Fruit fly (Drosophila melanogaster): ENCODE data around the gene Jarid2.

The Jarid2 gene

DNA sequence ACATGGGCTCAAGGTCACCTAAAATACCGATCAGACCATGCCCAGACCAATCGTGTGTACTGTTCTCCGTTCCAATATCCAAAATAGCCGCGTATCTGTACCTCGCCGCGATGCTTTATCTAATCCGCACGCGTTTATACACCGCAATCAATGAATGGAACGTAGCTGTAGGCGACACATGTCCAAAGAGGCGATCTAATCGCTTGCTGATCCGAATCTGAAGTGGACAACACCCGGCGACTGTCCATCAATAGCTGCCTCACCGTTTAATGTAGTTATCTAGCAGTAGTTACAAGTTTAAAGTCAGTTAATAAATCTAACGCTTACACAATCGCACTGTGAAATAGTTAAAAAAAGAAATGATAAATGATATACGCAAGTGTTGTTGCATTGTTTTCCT lies 24.4 kb upstream of the Jarid2 start:
- TF ChIP-seq CG17801 (GFP tag; optimal IDR thresholded peaks at IDR 0.05; ENCODE audit: partially characterized antibody) = no peak

DNA sequence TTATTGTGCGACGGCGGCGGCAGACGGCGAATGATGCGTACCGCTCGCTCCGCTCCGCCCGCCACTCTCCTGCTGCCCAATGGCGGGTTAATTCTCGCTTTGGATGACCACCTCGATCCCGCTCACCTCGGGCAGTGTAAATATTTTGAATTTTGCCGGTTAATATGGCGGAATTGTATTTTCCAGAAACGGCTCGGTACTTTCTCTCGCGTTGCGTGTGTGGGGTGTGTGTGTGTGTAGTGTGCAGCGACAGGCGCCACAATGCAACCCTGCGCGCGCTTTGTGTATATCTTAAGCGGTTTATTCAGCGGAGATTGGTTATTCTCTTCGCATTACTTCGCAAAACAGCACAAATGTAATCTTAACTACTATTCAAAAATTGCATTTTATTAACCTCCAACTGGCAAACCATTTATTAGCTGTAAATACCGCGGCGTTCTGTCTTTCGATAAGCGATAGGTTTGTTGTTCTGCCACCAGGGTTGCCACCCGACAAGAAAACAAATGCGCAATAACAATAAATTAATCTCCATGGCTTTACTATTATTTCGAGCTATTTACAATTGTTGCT lies 20.9 kb upstream of the Jarid2 start, which contains the start of the genes phol and CG3552:
Gene phol (minus strand): TSS at position 463 of the 570 bp plus-strand sequence.
Gene CG3552 (plus strand): TSS at position 500 of the 570 bp plus-strand sequence.
- peak; percentile 9 for TF ChIP-seq CG17801 (GFP tag; optimal IDR thresholded peaks at IDR 0.05; ENCODE audit: partially characterized antibody)

- no peak for TF ChIP-seq CG17801 (GFP tag; optimal IDR thresholded peaks at IDR 0.05; ENCODE audit: partially characterized antibody)
Measured at dm6 chr3L:9456389-9456788, 20.4 kb upstream of the Jarid2 start.

- peak; percentile 94 for TF ChIP-seq CG17801 (GFP tag; optimal IDR thresholded peaks at IDR 0.05; ENCODE audit: partially characterized antibody)
Measured at dm6 chr3L:9457619-9458092, 19.2 kb upstream of the Jarid2 start, which contains the start of gene CG3437. TSS of gene CG3437 (minus strand) at chr3L:9457669.

DNA sequence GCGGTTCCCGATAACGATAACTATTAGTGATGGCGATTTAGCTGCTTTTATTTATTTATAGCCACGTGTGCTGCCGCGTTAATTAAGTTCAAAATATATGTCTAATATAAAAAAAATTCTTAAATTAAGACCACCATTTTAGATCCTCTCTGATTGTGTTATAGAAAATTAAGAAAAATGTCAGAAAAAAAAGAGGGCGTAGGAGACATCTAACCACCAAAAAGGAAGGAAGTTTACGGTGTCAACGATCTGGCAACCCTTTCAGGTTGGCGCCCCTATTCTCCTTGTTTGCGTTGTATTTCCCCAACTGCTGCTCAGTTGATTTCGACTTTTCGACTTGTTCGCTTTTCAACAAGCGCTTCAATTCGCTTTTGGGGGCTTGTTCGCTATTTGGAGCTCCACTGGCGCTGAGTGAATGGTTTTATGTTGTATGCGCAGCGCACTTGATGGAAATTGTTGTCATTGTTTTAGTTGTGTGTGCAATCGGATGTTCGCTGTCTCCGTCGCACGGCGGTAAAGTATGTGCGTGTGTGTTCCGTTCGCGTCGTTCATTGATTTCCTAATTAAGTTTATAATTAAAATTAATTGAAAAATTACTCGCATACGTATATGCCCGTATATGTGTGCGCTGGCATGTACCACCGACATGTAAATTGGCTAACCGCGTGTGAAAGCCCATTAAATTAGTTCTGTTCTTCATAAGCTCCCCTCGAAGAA lies 15.9 kb upstream of the Jarid2 start, which contains the start of the genes CG3434 and CG44838:
Gene CG3434 (minus strand): TSS at position 25 of the 717 bp plus-strand sequence.
Gene CG44838 (plus strand): TSS at position 276 of the 717 bp plus-strand sequence.
- TF ChIP-seq CG17801 (GFP tag; optimal IDR thresholded peaks at IDR 0.05; ENCODE audit: partially characterized antibody) = peak; percentile 82

DNA sequence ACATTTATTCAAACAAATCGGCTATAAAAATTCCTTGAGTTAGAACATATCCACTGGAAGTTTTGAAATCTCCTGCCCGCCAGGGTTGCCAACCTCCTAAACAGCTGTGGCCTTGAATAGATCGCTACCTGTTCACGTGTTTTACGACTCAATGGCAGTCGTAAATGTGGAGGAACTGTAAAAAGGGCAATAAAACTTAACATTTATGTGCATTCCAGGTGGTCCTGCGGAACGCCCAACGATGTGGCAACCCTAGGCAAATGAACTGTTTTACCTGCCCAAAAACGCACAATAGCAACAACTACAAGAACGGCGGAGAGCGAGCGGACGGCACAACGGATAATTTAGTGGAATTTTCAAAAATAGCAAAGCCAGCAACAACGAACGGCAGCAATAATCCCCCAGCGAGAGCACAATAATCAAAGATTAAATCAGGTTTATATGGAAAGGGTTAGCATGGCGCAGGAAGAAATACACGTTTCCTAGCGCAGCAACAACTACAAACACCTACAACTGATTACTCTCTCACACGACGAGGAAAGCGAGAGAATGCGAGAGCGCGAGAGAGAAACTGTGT lies 15.1 kb upstream of the Jarid2 start:
- TF ChIP-seq CG17801 (GFP tag; optimal IDR thresholded peaks at IDR 0.05; ENCODE audit: partially characterized antibody) = no peak

DNA sequence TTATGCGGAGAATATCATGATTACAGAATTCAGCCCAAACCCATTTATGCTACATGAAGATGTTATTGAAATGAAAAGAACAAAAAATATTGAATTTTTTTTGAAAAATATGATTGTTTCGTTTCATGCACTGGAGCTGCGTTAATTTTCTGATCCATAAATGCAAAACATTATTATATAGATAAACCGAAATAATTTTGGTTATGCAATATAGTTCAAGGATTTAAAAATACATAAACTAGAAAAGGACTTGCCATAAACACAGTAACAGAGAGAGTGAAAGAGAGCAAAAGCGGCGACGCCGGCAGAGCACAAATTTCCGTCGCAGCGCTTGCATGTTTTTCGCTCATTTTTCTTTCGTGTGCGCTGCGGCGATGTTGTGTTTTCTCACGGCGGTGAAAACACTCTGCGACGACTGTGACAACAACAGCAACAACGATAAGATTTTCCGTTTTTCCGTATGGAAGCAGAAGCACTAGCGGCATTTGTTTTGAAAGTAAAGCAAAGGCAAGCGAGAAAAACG lies 14.5 kb upstream of the Jarid2 start:
- peak; percentile 89 for TF ChIP-seq CG17801 (GFP tag; optimal IDR thresholded peaks at IDR 0.05; ENCODE audit: partially characterized antibody)

DNA sequence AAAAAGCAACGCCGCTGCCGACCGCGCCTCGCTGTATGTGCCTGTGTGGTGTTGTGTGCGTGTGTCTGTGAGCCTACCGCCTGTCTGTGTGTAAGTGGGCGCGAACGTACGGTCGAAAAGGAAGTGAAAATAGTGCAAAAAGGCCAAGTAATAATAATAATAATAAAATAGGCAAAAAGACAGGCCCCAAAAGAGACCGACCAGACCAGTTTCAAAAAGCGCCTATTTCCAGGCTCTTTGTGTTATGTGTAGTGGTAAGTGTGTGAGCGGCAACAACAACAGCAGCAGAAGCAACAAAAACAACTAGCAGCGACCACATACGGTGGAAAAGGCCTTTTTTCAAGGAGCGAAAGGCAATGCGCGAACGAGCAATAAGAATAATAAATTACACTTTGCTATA lies 14.0 kb upstream of the Jarid2 start:
- TF ChIP-seq CG17801 (GFP tag; optimal IDR thresholded peaks at IDR 0.05; ENCODE audit: partially characterized antibody) = no peak

DNA sequence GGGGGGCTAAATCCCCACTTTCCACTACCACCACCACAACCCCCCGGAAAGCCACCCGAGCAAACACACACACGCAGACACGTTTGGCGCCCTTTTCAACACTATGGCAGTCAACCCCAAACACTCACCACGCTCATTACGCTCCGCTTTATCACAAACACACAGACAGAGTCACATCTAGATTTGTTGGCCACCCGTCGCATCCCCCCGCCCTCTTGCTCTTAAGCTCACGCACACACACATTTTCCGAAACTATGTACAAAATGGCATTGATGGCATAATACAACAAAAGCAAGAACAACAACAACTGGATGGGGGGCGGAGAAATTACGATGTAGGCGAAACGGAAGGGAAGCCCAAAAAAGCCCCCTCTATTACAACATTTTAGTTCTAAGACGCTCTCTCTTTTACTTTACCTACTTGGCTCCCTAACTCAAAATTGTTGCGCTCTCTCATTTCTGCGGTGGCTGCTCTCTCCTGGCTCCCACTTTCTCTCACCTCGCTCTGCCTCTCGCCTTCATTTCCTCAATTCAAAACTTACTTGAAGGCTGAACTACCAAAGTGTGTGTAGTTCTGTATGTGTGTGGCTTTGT lies 11.1 kb upstream of the Jarid2 start:
- TF ChIP-seq CG17801 (GFP tag; optimal IDR thresholded peaks at IDR 0.05; ENCODE audit: partially characterized antibody) = no peak

dm6 chr3L:9466595-9466994 lies 10.2 kb upstream of the Jarid2 start:
- TF ChIP-seq CG17801 (GFP tag; optimal IDR thresholded peaks at IDR 0.05; ENCODE audit: partially characterized antibody) = no peak

DNA sequence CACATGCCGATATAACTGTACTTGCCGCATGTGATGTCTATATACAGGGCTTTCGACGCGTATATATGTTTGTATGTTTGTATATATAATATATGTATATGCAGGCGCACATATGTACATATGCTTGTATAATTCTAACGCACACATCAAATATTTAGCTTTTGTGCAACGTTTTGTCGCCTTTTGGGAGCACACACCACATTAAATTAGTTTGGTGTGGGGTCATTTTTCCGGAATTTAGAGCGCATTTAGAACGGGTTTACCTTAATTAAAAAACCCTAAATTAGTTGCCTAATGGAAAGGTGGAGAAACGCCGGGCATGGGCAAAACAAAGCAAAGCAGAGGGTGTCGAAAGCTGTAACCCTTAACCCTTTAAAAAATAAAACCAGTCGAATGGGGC lies 9.6 kb upstream of the Jarid2 start:
- TF ChIP-seq CG17801 (GFP tag; optimal IDR thresholded peaks at IDR 0.05; ENCODE audit: partially characterized antibody) = no peak

dm6 chr3L:9467763-9468206 lies 9.1 kb upstream of the Jarid2 start:
- no peak for TF ChIP-seq CG17801 (GFP tag; optimal IDR thresholded peaks at IDR 0.05; ENCODE audit: partially characterized antibody)

- no peak for TF ChIP-seq CG17801 (GFP tag; optimal IDR thresholded peaks at IDR 0.05; ENCODE audit: partially characterized antibody)
Measured at dm6 chr3L:9468261-9468890, 8.5 kb upstream of the Jarid2 start.

DNA sequence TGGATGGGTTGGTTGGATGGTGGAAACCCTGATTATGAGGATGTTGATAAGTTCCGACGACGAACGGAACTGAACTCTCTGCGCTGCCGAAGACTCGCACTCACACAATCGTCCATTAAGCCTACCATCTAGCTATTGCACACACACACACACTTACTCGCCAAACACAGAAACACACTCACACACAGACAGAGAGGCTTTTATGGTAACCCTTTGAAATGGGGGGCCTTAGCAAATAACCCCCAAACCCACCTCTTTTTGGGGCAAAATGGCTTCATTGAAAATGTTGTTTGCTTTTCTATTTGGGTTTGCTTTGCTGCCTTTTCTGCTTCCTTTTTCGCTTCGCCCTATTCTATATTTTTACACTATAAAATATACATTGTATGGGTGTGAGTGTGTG lies 7.8 kb upstream of the Jarid2 start:
- TF ChIP-seq CG17801 (GFP tag; optimal IDR thresholded peaks at IDR 0.05; ENCODE audit: partially characterized antibody) = no peak

All from ovary, adult (tissue).